Worm (Caenorhabditis elegans) whole organism, young adult: ENCODE results near the gene R02E4.1.

Source experiments
- D2030.7 ChIP-seq: fragments of 200-800 bp; sonication (Bioruptor generic); IDR thresholded peaks from 2 replicates; pipeline ENCODE4 v1.3.6; 2022; ENCODE audit warnings: missing genetic modification reagents, missing genetic modification characterization, missing compliant biosample characterization
- F23B12.7 ChIP-seq: sonication (generic microtip); optimal IDR thresholded peaks from 2 replicates; lab custom pipeline; 2017; ENCODE audit warnings: missing genetic modification characterization, mild to moderate bottlenecking, missing compliant biosample characterization, antibody characterized with exemption, moderate library complexity; ENCODE audit not compliant: insufficient read depth
- F37B4.10 ChIP-seq: fragments of 200-800 bp; sonication (Bioruptor generic); IDR thresholded peaks from 2 replicates; pipeline ENCODE4 v1.3.6; 2022; ENCODE audit warnings: missing genetic modification characterization, missing compliant biosample characterization
- F49E8.2 ChIP-seq: sonication (generic microtip); optimal IDR thresholded peaks from 3 replicates; lab custom pipeline; 2017; ENCODE audit warnings: missing genetic modification characterization, mild to moderate bottlenecking, missing compliant biosample characterization, antibody characterized with exemption, moderate library complexity; ENCODE audit not compliant: insufficient read depth
- Y53F4B.3 ChIP-seq: fragments of 200-800 bp; sonication (Bioruptor generic); IDR thresholded peaks from 2 replicates; pipeline ENCODE4 v1.3.6; 2022; ENCODE audit warnings: missing genetic modification reagents, missing genetic modification characterization, missing compliant biosample characterization
- akir-1 ChIP-seq: fragments of 200-800 bp; sonication (Bioruptor generic); optimal IDR thresholded peaks from 2 replicates; lab custom pipeline; 2018; ENCODE audit warnings: mild to moderate bottlenecking, missing genetic modification characterization, moderate library complexity, missing compliant biosample characterization
- ama-1 ChIP-seq, 3 experiments: fragments of 150-350 bp in 1 of 3; sonication (generic microtip) in 2 of 3; optimal IDR thresholded peaks; 2 replicates each; lab custom pipeline; 2014 to 2018; ENCODE audit warnings: missing biosample characterization in 2 of 3, missing genetic modification characterization in 2 of 3, missing genetic modification reagents in 2 of 3
- aptf-2 ChIP-seq: fragments of 200-800 bp; sonication (Bioruptor generic); conservative IDR thresholded peaks from 2 replicates; pipeline ENCODE4 v1.3.6; 2022; ENCODE audit warnings: missing genetic modification reagents, missing genetic modification characterization, missing compliant biosample characterization
- aptf-3 ChIP-seq: fragments of 200-800 bp; sonication (Bioruptor generic); IDR thresholded peaks from 2 replicates; pipeline ENCODE4 v1.3.6; 2022; ENCODE audit warnings: missing genetic modification characterization, missing compliant biosample characterization
- bed-1 ChIP-seq: fragments of 200-800 bp; sonication (Bioruptor generic); IDR thresholded peaks from 2 replicates; pipeline ENCODE4 v1.3.6; 2022; ENCODE audit warnings: missing genetic modification reagents, missing genetic modification characterization, missing compliant biosample characterization
- bed-2 ChIP-seq: fragments of 200-800 bp; sonication (Bioruptor generic); IDR thresholded peaks from 2 replicates; pipeline ENCODE4 v1.3.6; 2022; ENCODE audit warnings: missing genetic modification reagents, missing genetic modification characterization, missing compliant biosample characterization
- ceh-91 ChIP-seq: fragments of 200-800 bp; sonication (Bioruptor generic); IDR thresholded peaks from 2 replicates; pipeline ENCODE4 v1.3.6; 2022; ENCODE audit warnings: missing genetic modification reagents, missing genetic modification characterization, missing compliant biosample characterization
- die-1 ChIP-seq: sonication (generic microtip); optimal IDR thresholded peaks from 2 replicates; lab custom pipeline; 2016; ENCODE audit warnings: missing genotype, mild to moderate bottlenecking, missing genetic modification characterization, missing compliant biosample characterization
- dpff-1 ChIP-seq: sonication (generic microtip); optimal IDR thresholded peaks from 2 replicates; lab custom pipeline; 2017; ENCODE audit warnings: mild to moderate bottlenecking, missing genetic modification characterization, missing compliant biosample characterization
- ekl-4 ChIP-seq: fragments of 200-800 bp; sonication (Bioruptor generic); IDR thresholded peaks from 2 replicates; pipeline ENCODE4 v1.3.6; 2022; ENCODE audit warnings: missing genetic modification reagents, missing genetic modification characterization, missing compliant biosample characterization
- ets-4 ChIP-seq: fragments of 200-800 bp; sonication (Bioruptor generic); optimal IDR thresholded peaks from 2 replicates; lab custom pipeline; 2018; ENCODE audit warnings: mild to moderate bottlenecking, missing genetic modification characterization, missing compliant biosample characterization
- fkh-3 ChIP-seq: sonication (generic microtip); optimal IDR thresholded peaks from 2 replicates; lab custom pipeline; 2016; ENCODE audit warnings: mild to moderate bottlenecking, missing genetic modification characterization, missing compliant biosample characterization
- hlh-12 ChIP-seq: sonication (generic microtip); optimal IDR thresholded peaks from 2 replicates; lab custom pipeline; 2016; ENCODE audit warnings: missing genetic modification characterization, missing compliant biosample characterization
- lag-1 ChIP-seq: fragments of 200-800 bp; sonication (Bioruptor generic); IDR thresholded peaks from 2 replicates; pipeline ENCODE4 v1.3.6; 2022; ENCODE audit warnings: missing genetic modification reagents, missing genetic modification characterization, missing compliant biosample characterization
- lin-35 ChIP-seq, 3 experiments: fragments of 150-350 bp in 2 of 3; sonication (generic microtip) in 1 of 3; optimal IDR thresholded peaks; 2 replicates each; lab custom pipeline; 2014 to 2018; ENCODE audit warnings: missing biosample characterization in 3 of 3, missing genetic modification characterization in 3 of 3, missing genetic modification reagents in 3 of 3
- madf-6 ChIP-seq: fragments of 200-800 bp; sonication (Bioruptor generic); IDR thresholded peaks from 2 replicates; pipeline ENCODE4 v1.3.6; 2022; ENCODE audit warnings: missing genetic modification reagents, missing genetic modification characterization, missing compliant biosample characterization
- madf-8 ChIP-seq: fragments of 200-800 bp; sonication (Bioruptor generic); conservative IDR thresholded peaks from 2 replicates; pipeline ENCODE4 v1.3.6; 2022; ENCODE audit warnings: missing genetic modification reagents, missing genetic modification characterization, missing compliant biosample characterization
- mxl-1 ChIP-seq: sonication (generic microtip); optimal IDR thresholded peaks from 2 replicates; lab custom pipeline; 2016; ENCODE audit warnings: missing genetic modification characterization, missing compliant biosample characterization
- nfya-2 ChIP-seq: fragments of 200-800 bp; sonication (Bioruptor generic); IDR thresholded peaks from 2 replicates; pipeline ENCODE4 v1.3.6; 2022; ENCODE audit warnings: missing genetic modification reagents, missing genetic modification characterization, missing compliant biosample characterization
- nhr-27 ChIP-seq: fragments of 200-800 bp; sonication (Bioruptor generic); optimal IDR thresholded peaks from 2 replicates; lab custom pipeline; 2018; ENCODE audit warnings: mild to moderate bottlenecking, missing genetic modification characterization, moderate library complexity, missing compliant biosample characterization
- pbrm-1 ChIP-seq: fragments of 200-800 bp; sonication (Bioruptor generic); IDR thresholded peaks from 2 replicates; pipeline ENCODE4 v1.3.6; 2022; ENCODE audit warnings: missing genetic modification reagents, missing genetic modification characterization, missing compliant biosample characterization
- snpc-1.1 ChIP-seq: sonication (generic microtip); optimal IDR thresholded peaks from 2 replicates; lab custom pipeline; 2017; ENCODE audit warnings: missing genetic modification characterization, mild to moderate bottlenecking, missing compliant biosample characterization, antibody characterized with exemption, moderate library complexity, missing genotype, missing genetic modification reagents; ENCODE audit not compliant: insufficient read depth
- snpc-4 ChIP-seq, 5 experiments: fragments of 150-350 bp in 1 of 5; sonication (generic microtip) in 4 of 5; optimal IDR thresholded peaks; 2 replicates each; lab custom pipeline; 2014 to 2018; ENCODE audit warnings: missing genetic modification characterization in 5 of 5, missing biosample characterization in 3 of 5, antibody characterized with exemption in 2 of 5, mild to moderate bottlenecking in 2 of 5, missing compliant biosample characterization in 2 of 5, missing genotype in 2 of 5, moderate library complexity in 2 of 5, missing genetic modification reagents in 1 of 5
- sptf-2 ChIP-seq: fragments of 200-800 bp; sonication (Bioruptor generic); optimal IDR thresholded peaks from 2 replicates; lab custom pipeline; 2018; ENCODE audit warnings: mild to moderate bottlenecking, missing genetic modification characterization, missing compliant biosample characterization
- tbx-9 ChIP-seq: sonication (generic microtip); optimal IDR thresholded peaks from 2 replicates; lab custom pipeline; 2016; ENCODE audit warnings: borderline replicate concordance, missing genetic modification characterization, inconsistent platforms, missing compliant biosample characterization
- unc-62 ChIP-seq: fragments of 150-350 bp; optimal IDR thresholded peaks from 2 replicates; lab custom pipeline; 2014; ENCODE audit warnings: missing biosample characterization, missing genetic modification reagents, missing genetic modification characterization
- xnd-1 ChIP-seq: sonication (generic microtip); optimal IDR thresholded peaks from 2 replicates; lab custom pipeline; 2016; ENCODE audit warnings: missing genotype, missing genetic modification reagents, missing genetic modification characterization, missing compliant biosample characterization
- ztf-18 ChIP-seq: sonication (generic microtip); optimal IDR thresholded peaks from 2 replicates; lab custom pipeline; 2016; ENCODE audit warnings: missing genotype, mild to moderate bottlenecking, missing genetic modification characterization, missing compliant biosample characterization
- ztf-28 ChIP-seq: fragments of 200-800 bp; sonication (Bioruptor generic); IDR thresholded peaks from 2 replicates; pipeline ENCODE4 v1.3.6; 2022; ENCODE audit warnings: missing genetic modification reagents, missing genetic modification characterization, missing compliant biosample characterization
- ztf-6 ChIP-seq: fragments of 200-800 bp; sonication (Bioruptor generic); IDR thresholded peaks from 2 replicates; pipeline ENCODE4 v1.3.6; 2022; ENCODE audit warnings: missing genetic modification reagents, missing genetic modification characterization, missing compliant biosample characterization

R02E4.1 gene

DNA sequence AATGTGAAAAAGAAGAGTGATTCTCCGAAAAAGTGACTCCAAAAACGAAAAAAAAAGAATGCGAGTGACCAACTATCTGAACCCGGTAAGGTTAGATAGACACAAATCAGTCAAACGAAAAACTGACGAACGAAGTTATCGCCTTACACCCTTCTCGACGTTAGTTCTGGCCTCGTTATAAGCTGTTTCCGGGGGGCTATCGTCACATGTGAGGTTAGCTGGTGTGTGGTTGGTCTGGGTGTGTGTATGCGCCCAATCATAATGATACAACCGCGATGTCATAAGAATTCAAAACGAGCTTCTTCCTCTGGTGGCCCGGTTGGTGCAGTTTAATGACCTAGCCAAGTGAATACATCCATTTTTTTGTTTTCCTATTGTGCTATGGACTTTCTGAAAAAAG lies 18.8 kb downstream of the R02E4.1 start:
- no peak for TF ChIP-seq F23B12.7
- TF ChIP-seq snpc-1.1 (tag; lab: Kevin White, UChicago), result no peak
- TF ChIP-seq ekl-4 (GFP tag; lab: Robert Waterston, UW), result no peak
- TF ChIP-seq hlh-12 (tag; lab: Kevin White, UChicago), result no peak
- no peak for TF ChIP-seq snpc-4 (GFP tag; optimal IDR thresholded peaks at IDR 0.05; lab: Kevin White, UChicago)
- no peak for TF ChIP-seq snpc-4 (tag; optimal IDR thresholded peaks at IDR 0.05; lab: Kevin White, UChicago)
- TF ChIP-seq bed-1, result no peak
- no peak for TF ChIP-seq nfya-2 (GFP tag; lab: Robert Waterston, UW)
- no peak for TF ChIP-seq nhr-27 (tag; lab: Kevin White, UChicago)
- no peak for TF ChIP-seq xnd-1 (tag; lab: Kevin White, UChicago)
- TF ChIP-seq bed-2 (GFP tag; lab: Robert Waterston, UW), result no peak
- no peak for TF ChIP-seq aptf-3 (GFP tag; lab: Robert Waterston, UW)
- no peak for TF ChIP-seq madf-8 (GFP tag; lab: Robert Waterston, UW)

DNA sequence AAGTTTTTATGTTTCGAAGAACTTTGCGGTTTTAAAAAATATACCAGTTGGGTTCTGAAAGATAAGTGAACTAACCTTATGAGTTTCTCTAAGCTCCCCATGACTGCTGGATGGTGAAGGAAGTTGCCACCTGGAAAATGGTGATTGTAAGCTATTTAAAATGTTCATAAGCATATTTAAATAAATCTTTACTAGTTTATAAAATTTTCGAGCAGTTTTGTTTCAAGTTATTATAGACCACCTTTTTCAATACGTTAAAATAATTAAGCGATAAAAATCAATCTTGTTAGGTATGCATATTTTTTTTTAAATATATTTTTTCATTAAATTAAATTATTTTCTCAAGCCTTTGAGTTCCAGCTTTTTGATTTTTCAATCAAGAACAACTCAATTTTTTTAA lies 25.1 kb downstream of the R02E4.1 start, which contains the start of gene T06F4.1:
Gene T06F4.1 (minus strand): TSS at position 101 of the 400 bp plus-strand sequence.
- TF ChIP-seq hlh-12 (tag; lab: Kevin White, UChicago) (no peak), die-1 (tag; lab: Kevin White, UChicago) (no peak), ceh-91 (GFP tag; lab: Robert Waterston, UW) (no peak), aptf-2 (GFP tag; lab: Robert Waterston, UW) (no peak), F49E8.2 (tag; lab: Kevin White, UChicago) (no peak), mxl-1 (tag; lab: Kevin White, UChicago) (no peak), sptf-2 (GFP tag; lab: Kevin White, UChicago) (no peak)
- TF ChIP-seq, all 124 proteins: peak for 0

DNA sequence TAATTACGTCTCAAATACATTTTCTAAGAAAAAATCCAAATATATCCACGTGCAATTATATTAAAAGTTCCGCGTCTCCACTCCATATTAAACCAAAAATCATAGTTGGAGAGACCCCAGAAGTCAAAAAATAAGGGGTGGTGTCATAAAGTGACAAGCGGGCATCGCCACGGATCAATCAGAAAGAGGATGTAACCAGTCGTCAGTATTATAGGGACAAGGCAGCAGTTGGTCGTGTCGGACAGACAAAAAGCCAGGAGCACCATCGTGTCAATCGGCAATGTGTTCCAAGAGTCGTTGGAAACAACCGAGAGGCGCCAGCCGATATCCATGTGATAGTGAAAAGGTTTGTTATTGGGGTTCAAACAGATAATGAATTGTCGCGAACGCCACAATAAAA lies 28.4 kb downstream of the R02E4.1 start:
- TF ChIP-seq ets-4 (GFP tag; lab: Kevin White, UChicago) (no peak), unc-62 (GFP tag; lab: Kevin White, UChicago) (no peak), ztf-6 (GFP tag; lab: Robert Waterston, UW) (no peak), hlh-12 (tag; lab: Kevin White, UChicago) (no peak), ceh-91 (GFP tag; lab: Robert Waterston, UW) (no peak), lin-35 (GFP tag; optimal IDR thresholded peaks at IDR 0.05; lab: Kevin White, UChicago) (no peak), nfya-2 (GFP tag; lab: Robert Waterston, UW) (no peak), akir-1 (GFP tag; lab: Kevin White, UChicago) (no peak), ztf-28 (GFP tag; lab: Robert Waterston, UW) (no peak), dpff-1 (tag; lab: Kevin White, UChicago) (no peak)

DNA sequence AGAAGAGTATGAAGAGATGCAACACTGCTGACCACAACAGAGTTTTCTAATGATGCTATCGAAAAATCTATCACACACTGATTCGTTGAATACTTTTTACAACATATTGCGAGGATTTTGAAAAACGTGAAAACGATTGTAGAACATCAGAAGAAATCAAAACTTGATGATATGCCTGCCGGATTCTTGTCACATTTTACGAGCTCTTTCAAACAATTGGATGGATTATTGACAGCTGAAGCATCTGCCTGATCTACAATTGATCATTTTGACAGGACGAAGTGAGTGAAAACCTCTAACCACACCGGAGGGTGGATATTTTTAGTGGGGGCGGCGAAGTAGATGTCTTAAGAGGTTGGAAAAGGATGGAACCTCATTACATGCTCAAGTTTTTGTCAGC lies 31.8 kb downstream of the R02E4.1 start:
- TF ChIP-seq fkh-3 (tag; lab: Kevin White, UChicago) (no peak), tbx-9 (tag; lab: Kevin White, UChicago) (no peak), Y53F4B.3 (GFP tag; lab: Robert Waterston, UW) (no peak), ama-1 (optimal IDR thresholded peaks at IDR 0.05; lab: Kevin White, UChicago) (no peak), ama-1 (GFP tag; optimal IDR thresholded peaks at IDR 0.05; lab: Kevin White, UChicago) (no peak), ztf-18 (tag; lab: Kevin White, UChicago) (no peak), lag-1 (no peak), D2030.7 (GFP tag; lab: Robert Waterston, UW) (no peak), unc-62 (GFP tag; lab: Kevin White, UChicago) (no peak), ets-4 (GFP tag; lab: Kevin White, UChicago) (no peak), pbrm-1 (GFP tag; lab: Robert Waterston, UW) (no peak), madf-6 (GFP tag; lab: Robert Waterston, UW) (no peak), hlh-12 (tag; lab: Kevin White, UChicago) (no peak), F37B4.10 (GFP tag; lab: Robert Waterston, UW) (no peak)
